Fruit fly (Drosophila melanogaster) S2 (cell line): ENCODE data around the gene CG13138.

Experiments used
- CG8478 ChIP-seq: fragments of >200 bp; optimal IDR thresholded peaks from 2 replicates; lab custom pipeline; 2018
- CTCF ChIP-seq, 2 experiments: fragments of >200 bp; optimal IDR thresholded peaks; 2 replicates each; lab custom pipeline; 2018

- TF ChIP-seq CG8478: no peak
- TF ChIP-seq CTCF (optimal IDR thresholded peaks at IDR 0.05; lab: Kevin White, UChicago): no peak
These were observed 40.7 kb upstream of the CG13138 start, which contains the start of gene Sps2 for dm6 chr2L:10342471-10342870.
